Worm (Caenorhabditis elegans) whole organism, L4/young adult: Measurements from ENCODE around the gene gcy-13.

Experiments
- W03F9.2 ChIP-seq: fragments of 150-350 bp; optimal IDR thresholded peaks from 2 replicates; lab custom pipeline; 2014; ENCODE audit warnings: missing biosample characterization, missing genetic modification characterization
- dao-5 ChIP-seq: sonication (generic microtip); optimal IDR thresholded peaks from 2 replicates; lab custom pipeline; 2016; ENCODE audit warnings: missing genotype, missing genetic modification characterization, moderate library complexity, missing compliant biosample characterization
- him-1 ChIP-seq: sonication (generic microtip); optimal IDR thresholded peaks from 2 replicates; lab custom pipeline; 2016; ENCODE audit warnings: missing genotype, missing genetic modification reagents, missing genetic modification characterization, missing compliant biosample characterization

gcy-13 gene

ce11 chrV:12354193-12354830 is 15.0 kb downstream of the gcy-13 start:
- TF ChIP-seq him-1, result no peak
- no peak for TF ChIP-seq dao-5
- TF ChIP-seq W03F9.2 (tag; lab: Kevin White, UChicago), result no peak

- TF ChIP-seq him-1, result no peak
- no peak for TF ChIP-seq W03F9.2 (tag; lab: Kevin White, UChicago)
- no peak for TF ChIP-seq dao-5
Measured at ce11 chrV:12353505-12353904, 15.8 kb downstream of the gcy-13 start.

ce11 chrV:12352881-12353280 is 16.5 kb downstream of the gcy-13 start:
- TF ChIP-seq him-1 (no peak), dao-5 (no peak), W03F9.2 (tag; lab: Kevin White, UChicago) (no peak)

ce11 chrV:12352445-12352844 is 16.9 kb downstream of the gcy-13 start, which contains the start of gene sqt-3:
Gene sqt-3, plus strand, starts transcription at chrV:12352745.
- TF ChIP-seq W03F9.2 (tag; lab: Kevin White, UChicago) (no peak), him-1 (no peak)

- TF ChIP-seq him-1 (no peak), dao-5 (no peak), W03F9.2 (tag; lab: Kevin White, UChicago) (no peak)
Measured at ce11 chrV:12351842-12352241, 17.5 kb downstream of the gcy-13 start.

ce11 chrV:12349365-12349764 is 20.0 kb downstream of the gcy-13 start:
- TF ChIP-seq dao-5 (no peak), W03F9.2 (tag; lab: Kevin White, UChicago) (no peak), him-1 (no peak)

- TF ChIP-seq him-1, result no peak
- no peak for TF ChIP-seq W03F9.2 (tag; lab: Kevin White, UChicago)
- no peak for TF ChIP-seq dao-5
Measured at ce11 chrV:12347854-12348253, 21.5 kb downstream of the gcy-13 start.

- TF ChIP-seq him-1 (no peak), W03F9.2 (tag; lab: Kevin White, UChicago) (no peak), dao-5 (no peak)
Measured at ce11 chrV:12345808-12346207, 23.5 kb downstream of the gcy-13 start, which contains the start of gene snb-2. Gene snb-2, minus strand, starts transcription at chrV:12345908.

ce11 chrV:12344845-12345244 is 24.5 kb downstream of the gcy-13 start, which contains the start of gene F23H12.3:
Gene F23H12.3, plus strand, starts transcription at chrV:12345145.
- TF ChIP-seq W03F9.2 (tag; lab: Kevin White, UChicago) (no peak), him-1 (no peak), dao-5 (no peak)

ce11 chrV:12343419-12343969 is 25.8 kb downstream of the gcy-13 start, which contains the start of gene tomm-20:
Gene tomm-20, minus strand, starts transcription at chrV:12343469.
- TF ChIP-seq W03F9.2 (tag; lab: Kevin White, UChicago), result peak; percentile 96
- TF ChIP-seq him-1, result peak; percentile 83
- no peak for TF ChIP-seq dao-5

- TF ChIP-seq dao-5 (no peak), W03F9.2 (tag; lab: Kevin White, UChicago) (no peak), him-1 (no peak)
Measured at ce11 chrV:12337894-12338293, 31.4 kb downstream of the gcy-13 start, which contains the start of gene twk-13. Gene twk-13, minus strand, starts transcription at chrV:12337994.

- no peak for TF ChIP-seq him-1
- no peak for TF ChIP-seq W03F9.2 (tag; lab: Kevin White, UChicago)
- no peak for TF ChIP-seq dao-5
Measured at ce11 chrV:12334387-12334786, 35.0 kb downstream of the gcy-13 start.

- TF ChIP-seq W03F9.2 (tag; lab: Kevin White, UChicago) (no peak), dao-5 (no peak), him-1 (no peak)
Measured at ce11 chrV:12331820-12332219, 37.5 kb downstream of the gcy-13 start.

ce11 chrV:12329173-12329572 is 40.2 kb downstream of the gcy-13 start:
- TF ChIP-seq W03F9.2 (tag; lab: Kevin White, UChicago) (no peak), dao-5 (no peak), him-1 (no peak)

ce11 chrV:12326638-12327037 is 42.7 kb downstream of the gcy-13 start:
- TF ChIP-seq W03F9.2 (tag; lab: Kevin White, UChicago), result no peak
- TF ChIP-seq him-1, result no peak
- TF ChIP-seq dao-5, result no peak
